Worm (Caenorhabditis elegans) whole organism, L4 larva: ENCODE measurements around the gene C28D4.18.

ENCODE experiments used
- D1046.2 ChIP-seq: fragments of 200-800 bp; sonication (Bioruptor generic); IDR thresholded peaks from 2 replicates; pipeline ENCODE4 v1.3.6; 2022; ENCODE audit warnings: missing genetic modification characterization, missing compliant biosample characterization
- F10B5.3 ChIP-seq: sonication (generic microtip); optimal IDR thresholded peaks from 2 replicates; lab custom pipeline; 2016; ENCODE audit warnings: mild to moderate bottlenecking, missing genetic modification characterization, missing compliant biosample characterization
- F26F4.8 ChIP-seq: fragments of 200-800 bp; sonication (Bioruptor generic); conservative IDR thresholded peaks from 2 replicates; pipeline ENCODE4 v1.3.6; 2022; ENCODE audit warnings: missing genetic modification characterization, missing compliant biosample characterization
- F37D6.2 ChIP-seq: sonication (generic microtip); optimal IDR thresholded peaks from 2 replicates; lab custom pipeline; 2016; ENCODE audit warnings: mild to moderate bottlenecking, missing genetic modification characterization, missing compliant biosample characterization
- F44E2.7 ChIP-seq: fragments of 200-800 bp; sonication (Bioruptor generic); IDR thresholded peaks from 2 replicates; pipeline ENCODE4 v2.1.2; 2022; ENCODE audit warnings: missing genetic modification characterization, missing compliant biosample characterization
- F49E8.2 ChIP-seq: sonication (generic microtip); optimal IDR thresholded peaks from 2 replicates; lab custom pipeline; 2016; ENCODE audit warnings: missing compliant biosample characterization, mild to moderate bottlenecking, missing genetic modification characterization, borderline replicate concordance
- T20F7.1 ChIP-seq: fragments of 200-800 bp; sonication (Bioruptor generic); optimal IDR thresholded peaks from 2 replicates; lab custom pipeline; 2018; ENCODE audit warnings: mild to moderate bottlenecking, missing genetic modification characterization, missing compliant biosample characterization
- Y105C5A.15 ChIP-seq: fragments of 200-800 bp; sonication (Bioruptor generic); IDR thresholded peaks from 2 replicates; pipeline ENCODE4 v1.3.6; 2022; ENCODE audit warnings: missing genetic modification characterization, missing compliant biosample characterization
- aha-1 ChIP-seq: fragments of 150-350 bp; peaks from one replicate; lab custom pipeline; 2014; ENCODE audit warnings: missing biosample characterization, missing genetic modification characterization
- ceh-20 ChIP-seq: fragments of 200-800 bp; sonication (Bioruptor generic); IDR thresholded peaks from 2 replicates; pipeline ENCODE4 v1.3.6; 2022; ENCODE audit warnings: missing genetic modification reagents, missing genetic modification characterization, missing compliant biosample characterization
- ceh-32 ChIP-seq: sonication (generic microtip); optimal IDR thresholded peaks from 2 replicates; lab custom pipeline; 2016; ENCODE audit warnings: mild to moderate bottlenecking, missing genetic modification characterization, missing compliant biosample characterization; ENCODE audit not compliant: poor library complexity
- ceh-44 ChIP-seq: fragments of 200-800 bp; sonication (Bioruptor generic); IDR thresholded peaks from 2 replicates; pipeline ENCODE4 v1.3.6; 2022; ENCODE audit warnings: missing genetic modification reagents, missing genetic modification characterization, missing compliant biosample characterization
- ceh-62 ChIP-seq: sonication (generic microtip); optimal IDR thresholded peaks from 2 replicates; lab custom pipeline; 2017; ENCODE audit warnings: missing biosample characterization, missing genetic modification characterization
- ces-1 ChIP-seq: fragments of 150-350 bp; sonication (generic microtip); optimal IDR thresholded peaks from 4 replicates; lab custom pipeline; 2014; ENCODE audit warnings: missing biosample characterization, missing genetic modification reagents, missing genetic modification characterization
- cey-2 ChIP-seq: sonication (generic microtip); optimal IDR thresholded peaks from 3 replicates; lab custom pipeline; 2017; ENCODE audit warnings: missing genetic modification characterization, mild to moderate bottlenecking, missing compliant biosample characterization, antibody characterized with exemption, borderline replicate concordance; ENCODE audit not compliant: insufficient read depth
- daf-12 ChIP-seq: fragments of 150-350 bp; optimal IDR thresholded peaks from 2 replicates; lab custom pipeline; 2014; ENCODE audit warnings: missing biosample characterization, missing genetic modification reagents, missing genetic modification characterization
- daf-8 ChIP-seq: fragments of 200-800 bp; sonication (Bioruptor generic); IDR thresholded peaks from 2 replicates; pipeline ENCODE4 v1.3.6; 2022; ENCODE audit warnings: missing genetic modification characterization, missing compliant biosample characterization
- dmd-8 ChIP-seq: fragments of 200-800 bp; sonication (Bioruptor generic); IDR thresholded peaks from 2 replicates; pipeline ENCODE4 v1.3.6; 2022; ENCODE audit warnings: missing genetic modification characterization, missing compliant biosample characterization
- dpl-1 ChIP-seq: fragments of 150-350 bp; optimal IDR thresholded peaks from 2 replicates; lab custom pipeline; 2014; ENCODE audit warnings: missing biosample characterization, missing genetic modification reagents, missing genetic modification characterization
- duxl-1 ChIP-seq: sonication (generic microtip); optimal IDR thresholded peaks from 2 replicates; lab custom pipeline; 2016; ENCODE audit warnings: mild to moderate bottlenecking, missing genetic modification characterization, moderate library complexity, missing compliant biosample characterization; ENCODE audit not compliant: poor library complexity
- fkh-10 ChIP-seq: fragments of 150-350 bp; optimal IDR thresholded peaks from 2 replicates; lab custom pipeline; 2014; ENCODE audit warnings: missing biosample characterization, missing genetic modification reagents, missing genetic modification characterization
- gei-8 ChIP-seq: fragments of 200-800 bp; sonication (Bioruptor generic); optimal IDR thresholded peaks from 2 replicates; lab custom pipeline; 2018; ENCODE audit warnings: mild to moderate bottlenecking, missing genetic modification characterization, missing compliant biosample characterization
- hif-1 ChIP-seq, 2 experiments: sonication (generic microtip); optimal IDR thresholded peaks; 2 replicates each; lab custom pipeline; 2016 to 2017; ENCODE audit warnings: missing compliant biosample characterization in 2 of 2, missing genetic modification characterization in 2 of 2, missing genetic modification reagents in 2 of 2, missing genotype in 2 of 2, mild to moderate bottlenecking in 1 of 2
- hlh-30 ChIP-seq: sonication (generic microtip); optimal IDR thresholded peaks from 2 replicates; lab custom pipeline; 2017; ENCODE audit warnings: antibody characterized with exemption, mild to moderate bottlenecking, missing genetic modification characterization, missing compliant biosample characterization; ENCODE audit not compliant: insufficient read depth
- lin-13 ChIP-seq: fragments of 150-350 bp; optimal IDR thresholded peaks from 2 replicates; lab custom pipeline; 2014; ENCODE audit warnings: missing biosample characterization, missing genetic modification reagents, missing genetic modification characterization
- lin-15B ChIP-seq: fragments of 150-350 bp; sonication (generic microtip); optimal IDR thresholded peaks from 3 replicates; lab custom pipeline; 2014; ENCODE audit warnings: missing biosample characterization, missing genetic modification characterization
- lin-29 ChIP-seq: fragments of 200-800 bp; sonication (Bioruptor generic); IDR thresholded peaks from 2 replicates; pipeline ENCODE4 v1.3.6; 2022; ENCODE audit warnings: missing genetic modification reagents, missing genetic modification characterization, missing compliant biosample characterization
- lin-39 ChIP-seq: fragments of 150-350 bp; optimal IDR thresholded peaks from 2 replicates; lab custom pipeline; 2014; ENCODE audit warnings: missing biosample characterization, missing genetic modification reagents, missing genetic modification characterization
- lir-3 ChIP-seq: sonication (generic microtip); optimal IDR thresholded peaks from 2 replicates; lab custom pipeline; 2016; ENCODE audit warnings: mild to moderate bottlenecking, missing genetic modification characterization, missing compliant biosample characterization
- madf-9 ChIP-seq: fragments of 200-800 bp; sonication (Bioruptor generic); conservative IDR thresholded peaks from 2 replicates; pipeline ENCODE4 v1.3.6; 2022; ENCODE audit warnings: missing genetic modification reagents, missing genetic modification characterization, missing compliant biosample characterization
- mdl-1 ChIP-seq, 2 experiments: fragments of 150-350 bp in 1 of 2; sonication (generic microtip) in 1 of 2; optimal IDR thresholded peaks; 2 replicates each; lab custom pipeline; 2014 to 2017; ENCODE audit warnings: missing biosample characterization in 2 of 2, missing genetic modification characterization in 2 of 2
- mes-2 ChIP-seq: sonication (generic microtip); optimal IDR thresholded peaks from 2 replicates; lab custom pipeline; 2016; ENCODE audit warnings: missing genotype, mild to moderate bottlenecking, missing genetic modification characterization, missing compliant biosample characterization; ENCODE audit not compliant: poor library complexity, severe bottlenecking
- mxl-3 ChIP-seq: fragments of 200-800 bp; sonication (Bioruptor generic); optimal IDR thresholded peaks from 2 replicates; lab custom pipeline; 2018; ENCODE audit warnings: mild to moderate bottlenecking, missing genetic modification characterization, missing compliant biosample characterization
- nhr-10 ChIP-seq: fragments of 150-350 bp; optimal IDR thresholded peaks from 2 replicates; lab custom pipeline; 2014; ENCODE audit warnings: missing biosample characterization, missing genetic modification characterization
- nhr-11 ChIP-seq: fragments of 150-350 bp; optimal IDR thresholded peaks from 2 replicates; lab custom pipeline; 2014; ENCODE audit warnings: missing biosample characterization, missing genetic modification characterization
- nhr-111 ChIP-seq: fragments of 200-800 bp; sonication (Bioruptor generic); optimal IDR thresholded peaks from 2 replicates; lab custom pipeline; 2018; ENCODE audit warnings: mild to moderate bottlenecking, missing genetic modification characterization, missing compliant biosample characterization
- nhr-237 ChIP-seq: sonication (generic microtip); optimal IDR thresholded peaks from 2 replicates; lab custom pipeline; 2017; ENCODE audit warnings: missing biosample characterization, missing genetic modification characterization
- nhr-28 ChIP-seq: fragments of 150-350 bp; optimal IDR thresholded peaks from 2 replicates; lab custom pipeline; 2014; ENCODE audit warnings: missing biosample characterization, missing genetic modification characterization
- nhr-48 ChIP-seq: sonication (generic microtip); optimal IDR thresholded peaks from 2 replicates; lab custom pipeline; 2016; ENCODE audit warnings: mild to moderate bottlenecking, missing genetic modification characterization, missing compliant biosample characterization
- php-3 ChIP-seq: fragments of 200-800 bp; sonication (Bioruptor generic); IDR thresholded peaks from 2 replicates; pipeline ENCODE4 v1.3.6; 2022; ENCODE audit warnings: missing genetic modification reagents, missing genetic modification characterization, missing compliant biosample characterization
- pqm-1 ChIP-seq: sonication (generic microtip); optimal IDR thresholded peaks from 2 replicates; lab custom pipeline; 2017; ENCODE audit warnings: missing biosample characterization, missing genetic modification characterization
- rbr-2 ChIP-seq: sonication (generic microtip); optimal IDR thresholded peaks from 2 replicates; lab custom pipeline; 2016; ENCODE audit warnings: missing genotype, missing genetic modification characterization, missing compliant biosample characterization
- saeg-2 ChIP-seq: fragments of 200-800 bp; sonication (Bioruptor generic); IDR thresholded peaks from 2 replicates; pipeline ENCODE4 v1.3.6; 2022; ENCODE audit warnings: missing genetic modification reagents, missing genetic modification characterization, missing compliant biosample characterization
- set-16 ChIP-seq: fragments of 200-800 bp; sonication (Bioruptor generic); IDR thresholded peaks from 2 replicates; pipeline ENCODE4 v1.3.6; 2022; ENCODE audit warnings: missing genetic modification reagents, missing genetic modification characterization, missing compliant biosample characterization
- skn-1 ChIP-seq: fragments of 150-350 bp; optimal IDR thresholded peaks from 2 replicates; lab custom pipeline; 2014; ENCODE audit warnings: missing biosample characterization, missing genetic modification characterization
- snpc-1.2 ChIP-seq: fragments of 200-800 bp; sonication (Bioruptor generic); IDR thresholded peaks from 2 replicates; pipeline ENCODE4 v1.3.6; 2022; ENCODE audit warnings: missing genetic modification reagents, missing genetic modification characterization, missing compliant biosample characterization
- spr-1 ChIP-seq: sonication (generic microtip); optimal IDR thresholded peaks from 2 replicates; lab custom pipeline; 2016; ENCODE audit warnings: mild to moderate bottlenecking, missing genetic modification characterization, missing compliant biosample characterization
- tra-1 ChIP-seq: fragments of 200-800 bp; sonication (Bioruptor generic); IDR thresholded peaks from 2 replicates; pipeline ENCODE4 v1.3.6; 2022; ENCODE audit warnings: missing genetic modification reagents, missing genetic modification characterization, missing compliant biosample characterization
- unc-130 ChIP-seq: sonication (generic microtip); optimal IDR thresholded peaks from 2 replicates; lab custom pipeline; 2016; ENCODE audit warnings: missing genetic modification reagents, missing genetic modification characterization, missing compliant biosample characterization
- zfp-2 ChIP-seq: sonication (generic microtip); optimal IDR thresholded peaks from 2 replicates; lab custom pipeline; 2016; ENCODE audit warnings: mild to moderate bottlenecking, missing genetic modification characterization, missing compliant biosample characterization
- ztf-11 ChIP-seq: fragments of 150-350 bp; optimal IDR thresholded peaks from 2 replicates; lab custom pipeline; 2014; ENCODE audit warnings: missing biosample characterization, missing genetic modification characterization
- ztf-7 ChIP-seq: fragments of 150-350 bp; optimal IDR thresholded peaks from 2 replicates; lab custom pipeline; 2014; ENCODE audit warnings: missing biosample characterization, missing genetic modification characterization

The C28D4.18 gene

DNA sequence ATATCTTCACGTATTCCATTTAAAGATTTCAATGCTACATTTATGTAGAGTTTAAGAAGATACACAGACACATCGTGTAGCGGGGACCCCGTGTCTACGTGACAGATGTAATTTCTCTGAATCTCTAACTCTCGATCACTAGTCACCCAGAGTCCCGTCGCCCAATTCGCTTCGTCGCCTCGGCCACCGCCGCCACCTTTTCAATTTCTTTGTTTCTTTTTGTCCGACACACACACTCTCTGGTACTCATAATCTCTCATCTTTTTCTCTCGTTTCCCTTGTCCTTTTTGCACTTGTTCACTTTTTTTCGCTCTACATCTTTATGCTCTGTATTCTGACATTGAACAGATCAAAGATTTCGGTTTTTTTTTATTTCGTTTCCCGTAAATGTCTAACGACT, 6.7 kb upstream of the C28D4.18 start (continued):
- TF ChIP-seq ces-1 (GFP tag; lab: Kevin White, UChicago) (no peak), hlh-30 (tag; lab: Kevin White, UChicago) (peak; percentile 62), daf-12 (tag; lab: Kevin White, UChicago) (no peak), zfp-2 (tag; lab: Kevin White, UChicago) (no peak), F49E8.2 (tag; lab: Kevin White, UChicago) (no peak), nhr-11 (tag; lab: Kevin White, UChicago) (peak; percentile 57), lin-15B (tag; lab: Kevin White, UChicago) (no peak), rbr-2 (tag; lab: Kevin White, UChicago) (peak; percentile 65), daf-8 (GFP tag; lab: Robert Waterston, UW) (no peak), nhr-48 (tag; lab: Kevin White, UChicago) (peak; percentile 84), snpc-1.2 (GFP tag; lab: Robert Waterston, UW) (no peak), nhr-10 (peak; percentile 27), lin-29 (GFP tag; lab: Robert Waterston, UW) (0 out of 2 replicates have a peak, but pooled peaks have one; percentile 14), F26F4.8 (GFP tag; lab: Robert Waterston, UW) (no peak), mxl-3 (peak; percentile 76), nhr-237 (no peak), unc-130 (GFP tag; lab: Kevin White, UChicago) (no peak), ceh-44 (GFP tag; lab: Robert Waterston, UW) (no peak), saeg-2 (GFP tag; lab: Robert Waterston, UW) (0 out of 2 replicates have a peak, but pooled peaks have one; percentile 31), hif-1 (tag; optimal IDR thresholded peaks at IDR 0.05; lab: Kevin White, UChicago) (peak; percentile 84 to 99), madf-9 (GFP tag; lab: Robert Waterston, UW) (peak; percentile 37), duxl-1 (peak; percentile 14), ceh-20 (GFP tag; lab: Robert Waterston, UW) (peak; percentile 76), Y105C5A.15 (GFP tag; lab: Robert Waterston, UW) (no peak), fkh-10 (no peak), dmd-8 (no peak), set-16 (GFP tag; lab: Robert Waterston, UW) (no peak), ceh-32 (no peak), cey-2 (tag; lab: Kevin White, UChicago) (peak; percentile 64), mdl-1 (tag; optimal IDR thresholded peaks at IDR 0.05; lab: Kevin White, UChicago) (peak; percentile 27 to 84), nhr-28 (tag; lab: Kevin White, UChicago) (peak; percentile 94), ztf-7 (peak; percentile 15), php-3 (GFP tag; lab: Robert Waterston, UW) (no peak), lin-13 (peak; percentile 45), F44E2.7 (GFP tag; lab: Robert Waterston, UW) (no peak), ceh-62 (no peak), D1046.2 (GFP tag; lab: Robert Waterston, UW) (no peak), gei-8 (GFP tag; lab: Kevin White, UChicago) (no peak), nhr-111 (no peak), ztf-11 (tag; lab: Kevin White, UChicago) (no peak), F37D6.2 (tag; lab: Kevin White, UChicago) (no peak), T20F7.1 (GFP tag; lab: Kevin White, UChicago) (no peak), mes-2 (tag; lab: Kevin White, UChicago) (no peak), F10B5.3 (tag; lab: Kevin White, UChicago) (no peak), lin-39 (tag; lab: Kevin White, UChicago) (no peak), pqm-1 (tag; lab: Kevin White, UChicago) (peak; percentile 27), aha-1 (tag; lab: Kevin White, UChicago) (peak; percentile 100), spr-1 (tag; lab: Kevin White, UChicago) (no peak), tra-1 (GFP tag; lab: Robert Waterston, UW) (peak; percentile 78), lir-3 (tag; lab: Kevin White, UChicago) (no peak), skn-1 (no peak), dpl-1 (GFP tag; lab: Kevin White, UChicago) (peak; percentile 38)
